Fruit fly (Drosophila melanogaster): ENCODE measurements around the gene CG9512.

DNA sequence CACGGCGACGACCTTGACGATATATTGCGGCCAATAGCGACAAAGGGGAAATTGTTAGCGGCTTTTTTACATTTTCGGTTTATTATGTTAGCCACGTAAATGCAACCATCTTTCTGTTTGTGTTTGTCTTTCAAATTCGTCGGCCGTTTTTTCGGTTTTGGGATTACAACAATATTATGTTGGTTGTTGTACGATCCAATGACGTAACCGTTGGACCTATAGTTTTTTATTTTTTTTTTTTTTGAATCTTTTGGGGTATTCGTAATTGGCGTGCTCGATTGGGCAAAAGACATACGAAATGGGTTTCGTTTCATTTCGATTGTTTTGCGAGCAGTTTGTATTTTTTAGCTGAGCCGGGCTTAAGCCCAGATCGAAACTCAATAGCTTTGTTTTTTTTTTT is 38.4 kb downstream of the CG9512 start:
- TF ChIP-seq insv (optimal IDR thresholded peaks at IDR 0.05) (no peak), Myc (optimal IDR thresholded peaks at IDR 0.05) (no peak)

All from Kc167 (cell line).